Fruit fly (Drosophila melanogaster): ENCODE data around the gene pod1.

DNA sequence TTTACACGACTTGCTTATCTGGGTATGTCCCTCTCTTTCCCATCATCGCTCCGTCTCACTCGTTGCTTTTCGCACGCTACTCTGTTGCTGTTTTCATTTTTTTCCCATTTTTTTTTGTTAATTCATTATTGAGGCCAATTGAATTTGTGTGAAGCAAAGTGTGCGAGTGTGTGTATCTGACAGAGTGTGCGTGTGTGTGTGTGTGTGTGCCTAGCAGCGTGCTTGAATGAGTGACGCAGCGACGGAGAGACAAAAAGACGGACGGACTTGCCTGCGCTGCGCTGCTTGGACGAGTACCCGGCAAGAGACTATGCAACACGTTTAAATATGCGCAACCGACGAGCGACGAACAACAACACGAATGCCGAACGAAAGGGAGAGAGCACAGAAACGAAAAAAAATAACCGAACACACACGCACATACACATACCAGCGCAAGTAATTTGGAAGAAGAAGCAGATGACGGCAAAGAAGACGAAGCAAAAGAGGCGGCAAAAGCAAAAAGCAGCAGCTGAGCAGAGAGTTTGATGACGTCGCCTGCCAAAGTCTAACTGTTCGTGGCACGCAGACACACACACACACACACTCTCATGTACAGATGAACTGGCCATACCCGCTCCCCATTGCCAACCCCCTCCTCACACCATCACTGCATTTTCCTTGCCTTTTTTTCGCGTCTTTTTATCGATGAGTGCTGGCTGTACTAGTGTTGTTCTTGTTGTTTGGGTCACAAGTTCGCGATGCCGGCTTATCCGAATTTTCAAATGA, 59.2 kb downstream of the pod1 start:
- TF ChIP-seq OdsH (GFP tag; optimal IDR thresholded peaks at IDR 0.05) = no peak
- no peak for TF ChIP-seq CrebA (GFP tag; optimal IDR thresholded peaks at IDR 0.05; ENCODE audit: borderline replicate concordance)
- peak; percentile 8 for TF ChIP-seq h (GFP tag; optimal IDR thresholded peaks at IDR 0.05)
- TF ChIP-seq sage (GFP tag; optimal IDR thresholded peaks at IDR 0.05) = peak; percentile 67
- no peak for TF ChIP-seq Myc (optimal IDR thresholded peaks at IDR 0.05)
- no peak for TF ChIP-seq pan (optimal IDR thresholded peaks at IDR 0.05)

All from whole organism, wandering third instar larva.